Worm (Caenorhabditis elegans) whole organism, young adult: Measurements from ENCODE around the gene F57B1.5.

Experiments
- F52B5.7 ChIP-seq: sonication (generic microtip); optimal IDR thresholded peaks from 2 replicates; lab custom pipeline; 2016; ENCODE audit warnings: mild to moderate bottlenecking, missing genetic modification characterization, missing compliant biosample characterization
- ama-1 ChIP-seq, 3 experiments: fragments of 150-350 bp in 1 of 3; sonication (generic microtip) in 2 of 3; optimal IDR thresholded peaks; 2 replicates each; lab custom pipeline; 2014 to 2018; ENCODE audit warnings: missing biosample characterization in 2 of 3, missing genetic modification characterization in 2 of 3, missing genetic modification reagents in 2 of 3
- hmg-20 ChIP-seq: fragments of 200-800 bp; sonication (Bioruptor generic); IDR thresholded peaks from 2 replicates; pipeline ENCODE4 v1.3.6; 2022; ENCODE audit warnings: missing genetic modification reagents, missing genetic modification characterization, missing compliant biosample characterization

- TF ChIP-seq F52B5.7 = no peak
- TF ChIP-seq ama-1 (optimal IDR thresholded peaks at IDR 0.05; lab: Kevin White, UChicago) = no peak
- no peak for TF ChIP-seq ama-1 (GFP tag; optimal IDR thresholded peaks at IDR 0.05; lab: Kevin White, UChicago)
- no peak for TF ChIP-seq hmg-20 (GFP tag; lab: Robert Waterston, UW)
Measured at ce11 chrV:13193488-13194042, 14.0 kb upstream of the F57B1.5 start, which contains the start of gene sun-1.
